Worm (Caenorhabditis elegans) whole organism, L3 larva: ENCODE results near the gene srw-87.
A peak's percentile ranks its signal among the peaks of the same experiment; 100 is the strongest.

Experiments
- R02D3.7 ChIP-seq: fragments of 150-350 bp; optimal IDR thresholded peaks from 2 replicates; lab custom pipeline; 2014; ENCODE audit warnings: missing biosample characterization, missing genetic modification characterization
- ZK546.5 ChIP-seq: sonication (generic microtip); optimal IDR thresholded peaks from 2 replicates; lab custom pipeline; 2017; ENCODE audit warnings: missing biosample characterization, missing genetic modification characterization
- aly-2 ChIP-seq: fragments of 150-350 bp; optimal IDR thresholded peaks from 2 replicates; lab custom pipeline; 2014; ENCODE audit warnings: missing biosample characterization, missing genetic modification characterization
- ama-1 ChIP-seq: fragments of 150-350 bp; optimal IDR thresholded peaks from 2 replicates; lab custom pipeline; 2018
- ceh-16 ChIP-seq: sonication (generic microtip); optimal IDR thresholded peaks from 2 replicates; lab custom pipeline; 2017; ENCODE audit warnings: missing biosample characterization, missing genetic modification characterization
- ceh-28 ChIP-seq: fragments of 150-350 bp; optimal IDR thresholded peaks from 2 replicates; lab custom pipeline; 2014; ENCODE audit warnings: missing biosample characterization, missing genetic modification reagents, missing genetic modification characterization
- ceh-82 ChIP-seq: fragments of 150-350 bp; optimal IDR thresholded peaks from 2 replicates; lab custom pipeline; 2014; ENCODE audit warnings: missing biosample characterization, missing genetic modification characterization
- daf-12 ChIP-seq: fragments of 150-350 bp; optimal IDR thresholded peaks from 2 replicates; lab custom pipeline; 2014; ENCODE audit warnings: missing biosample characterization, missing genetic modification reagents, missing genetic modification characterization
- egl-27 ChIP-seq: sonication (generic microtip); optimal IDR thresholded peaks from 4 replicates; lab custom pipeline; 2017; ENCODE audit warnings: missing biosample characterization, missing genetic modification reagents, missing genetic modification characterization
- egl-5 ChIP-seq: fragments of 150-350 bp; optimal IDR thresholded peaks from 2 replicates; lab custom pipeline; 2017; ENCODE audit warnings: missing biosample characterization, missing genetic modification reagents, missing genetic modification characterization, inconsistent platforms
- elt-2 ChIP-seq: sonication (generic microtip); optimal IDR thresholded peaks from 2 replicates; lab custom pipeline; 2016; ENCODE audit warnings: missing genetic modification reagents, mild to moderate bottlenecking, missing genetic modification characterization, missing compliant biosample characterization
- eor-1 ChIP-seq, 2 experiments: fragments of 150-350 bp; optimal IDR thresholded peaks; 2 replicates each; lab custom pipeline; 2014 to 2018; ENCODE audit warnings: missing biosample characterization in 2 of 2, missing genetic modification characterization in 2 of 2
- fkh-10 ChIP-seq: sonication (generic microtip); optimal IDR thresholded peaks from 2 replicates; lab custom pipeline; 2017; ENCODE audit warnings: missing biosample characterization, missing genetic modification reagents, missing genetic modification characterization
- fos-1 ChIP-seq: fragments of 150-350 bp; optimal IDR thresholded peaks from 2 replicates; lab custom pipeline; 2014; ENCODE audit warnings: missing biosample characterization, missing genetic modification characterization
- hmg-11 ChIP-seq: sonication (generic microtip); optimal IDR thresholded peaks from 2 replicates; lab custom pipeline; 2016; ENCODE audit warnings: missing genetic modification characterization, missing compliant biosample characterization
- jun-1 ChIP-seq: fragments of 150-350 bp; optimal IDR thresholded peaks from 2 replicates; lab custom pipeline; 2014; ENCODE audit warnings: missing biosample characterization, missing genetic modification reagents, missing genetic modification characterization
- lin-15B ChIP-seq: fragments of 150-350 bp; optimal IDR thresholded peaks from 2 replicates; lab custom pipeline; 2014; ENCODE audit warnings: missing biosample characterization, missing genetic modification characterization
- lin-39 ChIP-seq: fragments of 150-350 bp; optimal IDR thresholded peaks from 2 replicates; lab custom pipeline; 2018; ENCODE audit warnings: missing biosample characterization, missing genetic modification reagents, missing genetic modification characterization
- lsy-12 ChIP-seq: sonication (generic microtip); optimal IDR thresholded peaks from 2 replicates; lab custom pipeline; 2016; ENCODE audit warnings: mild to moderate bottlenecking, missing genetic modification characterization, missing compliant biosample characterization
- mdl-1 ChIP-seq: fragments of 150-350 bp; optimal IDR thresholded peaks from 2 replicates; lab custom pipeline; 2014; ENCODE audit warnings: missing biosample characterization, missing genetic modification characterization
- mml-1 ChIP-seq: fragments of 150-350 bp; sonication (generic microtip); optimal IDR thresholded peaks from 3 replicates; lab custom pipeline; 2014; ENCODE audit warnings: missing biosample characterization, missing genetic modification characterization
- nfya-1 ChIP-seq: sonication (generic microtip); optimal IDR thresholded peaks from 2 replicates; lab custom pipeline; 2017; ENCODE audit warnings: missing genetic modification characterization, mild to moderate bottlenecking, missing compliant biosample characterization, antibody characterized with exemption, moderate library complexity; ENCODE audit not compliant: insufficient read depth
- nhr-11 ChIP-seq: fragments of 150-350 bp; optimal IDR thresholded peaks from 2 replicates; lab custom pipeline; 2014; ENCODE audit warnings: missing biosample characterization, missing genetic modification characterization
- nhr-12 ChIP-seq: fragments of 150-350 bp; optimal IDR thresholded peaks from 2 replicates; lab custom pipeline; 2014; ENCODE audit warnings: missing biosample characterization, missing genetic modification characterization
- nhr-23 ChIP-seq: fragments of 150-350 bp; optimal IDR thresholded peaks from 2 replicates; lab custom pipeline; 2014; ENCODE audit warnings: missing biosample characterization, missing genetic modification reagents, missing genetic modification characterization
- nhr-237 ChIP-seq: fragments of 150-350 bp; optimal IDR thresholded peaks from 2 replicates; lab custom pipeline; 2014; ENCODE audit warnings: missing biosample characterization, missing genetic modification characterization
- nhr-25 ChIP-seq: sonication (generic microtip); optimal IDR thresholded peaks from 2 replicates; lab custom pipeline; 2017; ENCODE audit warnings: missing biosample characterization, missing genetic modification characterization
- nhr-43 ChIP-seq: sonication (generic microtip); optimal IDR thresholded peaks from 2 replicates; lab custom pipeline; 2016; ENCODE audit warnings: mild to moderate bottlenecking, missing genetic modification characterization, missing compliant biosample characterization; ENCODE audit not compliant: poor library complexity, severe bottlenecking
- nhr-67 ChIP-seq: fragments of 150-350 bp; optimal IDR thresholded peaks from 2 replicates; lab custom pipeline; 2014; ENCODE audit warnings: missing biosample characterization, missing genetic modification characterization
- nhr-76 ChIP-seq: fragments of 150-350 bp; sonication (generic microtip); optimal IDR thresholded peaks from 5 replicates; lab custom pipeline; 2014; ENCODE audit warnings: missing biosample characterization, missing genetic modification characterization
- pha-4 ChIP-seq: fragments of 150-350 bp; optimal IDR thresholded peaks from 2 replicates; lab custom pipeline; 2014; ENCODE audit warnings: missing biosample characterization, missing genetic modification reagents, missing genetic modification characterization
- pqm-1 ChIP-seq: fragments of 150-350 bp; optimal IDR thresholded peaks from 2 replicates; lab custom pipeline; 2017; ENCODE audit warnings: missing biosample characterization, missing genetic modification characterization, inconsistent platforms
- skn-1 ChIP-seq: fragments of 150-350 bp; optimal IDR thresholded peaks from 2 replicates; lab custom pipeline; 2014; ENCODE audit warnings: missing biosample characterization, missing genetic modification characterization
- snpc-4 ChIP-seq: fragments of 150-350 bp; optimal IDR thresholded peaks from 2 replicates; lab custom pipeline; 2014; ENCODE audit warnings: missing biosample characterization, missing genetic modification characterization
- unc-62 ChIP-seq: fragments of 150-350 bp; sonication (generic microtip); optimal IDR thresholded peaks from 4 replicates; lab custom pipeline; 2014; ENCODE audit warnings: missing biosample characterization, missing genetic modification reagents, missing genetic modification characterization
- ztf-11 ChIP-seq: fragments of 150-350 bp; optimal IDR thresholded peaks from 2 replicates; lab custom pipeline; 2014; ENCODE audit warnings: missing biosample characterization, missing genetic modification characterization
- ztf-4 ChIP-seq: fragments of 150-350 bp; optimal IDR thresholded peaks from 2 replicates; lab custom pipeline; 2014; ENCODE audit warnings: missing biosample characterization, missing genetic modification characterization

The srw-87 gene

ce11 chrV:16350775-16351378, 14.5 kb downstream of the srw-87 start (continued):
- TF ChIP-seq aly-2 (tag; lab: Kevin White, UChicago) (no peak), eor-1 (tag; optimal IDR thresholded peaks at IDR 0.05; lab: Kevin White, UChicago) (no peak), nhr-237 (tag; lab: Kevin White, UChicago) (no peak), nhr-76 (tag; lab: Kevin White, UChicago) (no peak), egl-27 (tag; lab: Kevin White, UChicago) (no peak), ZK546.5 (tag; lab: Kevin White, UChicago) (no peak), R02D3.7 (tag; lab: Kevin White, UChicago) (no peak), nhr-67 (tag; lab: Kevin White, UChicago) (no peak), nhr-25 (tag; lab: Kevin White, UChicago) (no peak), snpc-4 (peak; percentile 65), lsy-12 (tag; lab: Kevin White, UChicago) (no peak), lin-15B (tag; lab: Kevin White, UChicago) (peak; percentile 45), ceh-28 (tag; lab: Kevin White, UChicago) (no peak), ama-1 (no peak), unc-62 (GFP tag; lab: Kevin White, UChicago) (no peak), ztf-11 (no peak), nhr-11 (tag; lab: Kevin White, UChicago) (peak; percentile 23), hmg-11 (peak; percentile 64), fkh-10 (GFP tag; lab: Kevin White, UChicago) (peak; percentile 36)

DNA sequence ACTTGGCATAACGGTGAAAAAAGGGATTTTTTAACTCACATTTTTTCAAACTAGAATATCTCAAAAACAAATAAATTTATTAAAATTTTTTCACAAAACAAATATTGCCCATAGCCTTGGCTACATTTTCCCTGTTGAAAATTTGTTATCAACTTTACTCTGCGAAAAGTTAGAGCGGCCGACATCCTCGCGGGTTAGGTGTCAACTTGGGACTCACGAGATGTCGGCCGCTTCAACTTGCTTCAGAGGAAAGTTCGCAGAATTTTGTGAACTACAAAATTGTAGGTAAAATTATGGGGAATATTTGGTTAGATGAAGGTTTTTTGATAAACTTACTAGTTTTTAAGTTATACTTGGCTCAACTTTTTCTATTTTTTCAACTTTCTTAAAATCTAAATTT, 15.3 kb downstream of the srw-87 start:
- TF ChIP-seq hmg-11, result no peak
- TF ChIP-seq nhr-23, result no peak
- TF ChIP-seq mdl-1 (tag; lab: Kevin White, UChicago), result no peak
- TF ChIP-seq aly-2 (tag; lab: Kevin White, UChicago), result no peak
- no peak for TF ChIP-seq ceh-16 (tag; lab: Kevin White, UChicago)
- TF ChIP-seq snpc-4, result peak; percentile 80
- no peak for TF ChIP-seq lin-39 (tag; lab: Kevin White, UChicago)
- TF ChIP-seq, all 47 proteins: peak for 1

- TF ChIP-seq elt-2 (tag; lab: Kevin White, UChicago), result peak; percentile 60
- peak; percentile 13 for TF ChIP-seq hmg-11
- TF ChIP-seq snpc-4, result no peak
- TF ChIP-seq skn-1 (tag; lab: Kevin White, UChicago), result peak; percentile 56
- TF ChIP-seq nfya-1 (tag; lab: Kevin White, UChicago), result peak; percentile 54
- peak; percentile 69 for TF ChIP-seq pha-4 (tag; lab: Kevin White, UChicago)
- no peak for TF ChIP-seq unc-62 (GFP tag; lab: Kevin White, UChicago)
- no peak for TF ChIP-seq daf-12 (tag; lab: Kevin White, UChicago)
- no peak for TF ChIP-seq nhr-12 (tag; lab: Kevin White, UChicago)
- peak; percentile 3 for TF ChIP-seq egl-5
- TF ChIP-seq nhr-67 (tag; lab: Kevin White, UChicago), result no peak
- TF ChIP-seq R02D3.7 (tag; lab: Kevin White, UChicago), result no peak
- TF ChIP-seq nhr-43, result no peak
- no peak for TF ChIP-seq mml-1 (tag; lab: Kevin White, UChicago)
- TF ChIP-seq lin-15B (tag; lab: Kevin White, UChicago), result peak; percentile 22
- no peak for TF ChIP-seq ztf-4 (tag; lab: Kevin White, UChicago)
- no peak for TF ChIP-seq ama-1
- TF ChIP-seq nhr-25 (tag; lab: Kevin White, UChicago), result no peak
- TF ChIP-seq ceh-82, result no peak
- TF ChIP-seq nhr-76 (tag; lab: Kevin White, UChicago), result no peak
- no peak for TF ChIP-seq fos-1 (tag; lab: Kevin White, UChicago)
- TF ChIP-seq pqm-1, result peak; percentile 58
- TF ChIP-seq aly-2 (tag; lab: Kevin White, UChicago), result no peak
- no peak for TF ChIP-seq jun-1
- peak; percentile 54 for TF ChIP-seq lin-39 (tag; lab: Kevin White, UChicago)
- TF ChIP-seq ceh-16 (tag; lab: Kevin White, UChicago), result no peak
These were observed 15.9 kb downstream of the srw-87 start for ce11 chrV:16352282-16352681.

DNA sequence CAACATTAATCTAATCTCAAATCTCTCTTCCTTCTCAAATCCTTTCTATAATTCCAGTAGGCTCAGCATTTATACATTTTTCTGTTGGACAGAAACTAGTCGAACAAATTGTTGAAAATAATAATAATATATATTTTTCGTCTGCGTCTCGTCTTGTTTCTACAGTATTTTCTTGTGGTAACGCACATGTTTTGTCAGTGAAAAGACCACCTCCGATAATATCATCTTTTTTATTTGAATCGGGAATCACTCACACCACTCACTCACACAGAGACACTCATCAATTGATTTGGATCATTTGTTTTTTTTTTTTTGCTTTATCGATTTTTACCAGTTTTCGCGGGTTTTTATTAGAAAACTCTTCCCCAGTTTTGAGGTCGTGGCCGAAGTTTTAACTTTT, 18.2 kb downstream of the srw-87 start:
- TF ChIP-seq nhr-25 (tag; lab: Kevin White, UChicago), result no peak
- peak; percentile 6 for TF ChIP-seq pha-4 (tag; lab: Kevin White, UChicago)
- TF ChIP-seq jun-1, result no peak
